Fruit fly (Drosophila melanogaster): ENCODE measurements around the gene dpr19.

dpr19 gene

DNA sequence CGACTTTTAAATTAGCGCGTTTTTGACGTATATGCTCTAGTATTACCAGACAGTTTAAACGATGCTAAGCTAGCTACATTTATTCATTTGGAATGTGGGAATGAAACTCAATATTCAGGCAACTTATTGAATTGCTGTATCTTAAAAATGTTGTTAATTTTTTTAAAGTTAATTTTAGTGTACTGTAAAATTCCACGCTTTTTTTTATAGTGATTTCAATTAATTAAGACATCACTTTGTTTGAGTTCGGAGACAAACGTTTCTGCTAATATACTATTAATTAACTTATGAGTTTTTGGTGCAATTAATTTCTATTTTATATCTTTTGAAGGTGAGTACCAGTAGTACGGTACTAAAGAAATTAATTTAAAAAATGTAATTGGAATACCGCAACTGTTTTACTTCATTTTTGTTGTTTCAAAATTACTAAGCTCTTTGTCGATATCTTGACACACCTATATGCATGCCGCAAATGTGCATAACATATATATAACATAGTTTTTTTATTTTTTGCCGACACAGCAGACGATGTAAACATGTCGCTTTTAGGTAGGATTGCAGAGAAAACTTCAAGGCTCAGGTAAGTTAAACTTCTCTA, 10.3 kb downstream of the dpr19 start, which contains the start of the genes Cdk1 and mRpS7 (continued):
- TF ChIP-seq cato (GFP tag; optimal IDR thresholded peaks at IDR 0.05; ENCODE audit: borderline replicate concordance) (peak; percentile 63), CG9215 (GFP tag; IDR thresholded peaks at IDR 0.05) (no peak), hth (optimal IDR thresholded peaks at IDR 0.05) (no peak), CG18764 (GFP tag; optimal IDR thresholded peaks at IDR 0.05) (no peak), CG16815 (GFP tag; optimal IDR thresholded peaks at IDR 0.05) (peak; percentile 51), ham (GFP tag; IDR thresholded peaks at IDR 0.05) (no peak), caup (GFP tag; optimal IDR thresholded peaks at IDR 0.05; ENCODE audit: severe bottlenecking) (peak; percentile 52), so (GFP tag; IDR thresholded peaks at IDR 0.05) (0 out of 3 replicates have a peak, but pooled peaks have one; percentile 34), danr (GFP tag; IDR thresholded peaks at IDR 0.05) (no peak), NfI (GFP tag; optimal IDR thresholded peaks at IDR 0.05) (peak; percentile 76), Deaf1 (tag; optimal IDR thresholded peaks at IDR 0.05) (peak; percentile 39), Dad (GFP tag; optimal IDR thresholded peaks at IDR 0.05) (peak; percentile 21), lbe (GFP tag; optimal IDR thresholded peaks at IDR 0.05) (no peak), Hr78 (GFP tag; optimal IDR thresholded peaks at IDR 0.05) (no peak), CG8290 (GFP tag; optimal IDR thresholded peaks at IDR 0.05) (peak; percentile 43), CG8290 (tag; optimal IDR thresholded peaks at IDR 0.05) (peak in 1 of 2 experiments; percentile 19), CG32532 (GFP tag; IDR thresholded peaks at IDR 0.05) (peak; percentile 77), Ets97D (GFP tag; optimal IDR thresholded peaks at IDR 0.05) (peak; percentile 31), ac (GFP tag; optimal IDR thresholded peaks at IDR 0.05) (no peak), Doc2 (GFP tag; IDR thresholded peaks at IDR 0.05) (no peak), ato (GFP tag; IDR thresholded peaks at IDR 0.05; ENCODE audit: partially characterized antibody) (no peak), CG4820 (GFP tag; optimal IDR thresholded peaks at IDR 0.05) (peak; percentile 70), CG33213 (GFP tag; optimal IDR thresholded peaks at IDR 0.05) (no peak), croc (GFP tag; conservative IDR thresholded peaks at IDR 0.05) (peak; percentile 57), peb (GFP tag; IDR thresholded peaks at IDR 0.05) (no peak), gro (GFP tag; optimal IDR thresholded peaks at IDR 0.05) (no peak), CG17802 (tag; optimal IDR thresholded peaks at IDR 0.05) (peak; percentile 85), mirr (GFP tag; optimal IDR thresholded peaks at IDR 0.05) (no peak), tna (GFP tag; IDR thresholded peaks at IDR 0.05; ENCODE audit: partially characterized antibody) (no peak), yki (optimal IDR thresholded peaks at IDR 0.05) (no peak), CG42726 (GFP tag; IDR thresholded peaks at IDR 0.05; ENCODE audit: partially characterized antibody) (no peak), CG10274 (GFP tag; optimal IDR thresholded peaks at IDR 0.05) (no peak), CG6791 (GFP tag; IDR thresholded peaks at IDR 0.05; ENCODE audit: partially characterized antibody) (no peak), nau (GFP tag; optimal IDR thresholded peaks at IDR 0.05) (peak; percentile 12), CG11560 (tag; IDR thresholded peaks at IDR 0.05) (no peak), Ptx1 (GFP tag; IDR thresholded peaks at IDR 0.05) (peak; percentile 65), CG7556 (GFP tag; optimal IDR thresholded peaks at IDR 0.05) (peak; percentile 71), CG14441 (GFP tag; IDR thresholded peaks at IDR 0.05) (peak; percentile 74), sens-2 (GFP tag; IDR thresholded peaks at IDR 0.05) (0 out of 2 replicates have a peak, but pooled peaks have one; percentile 20), B-H2 (GFP tag; optimal IDR thresholded peaks at IDR 0.05) (peak; percentile 26), CG31441 (GFP tag; IDR thresholded peaks at IDR 0.05) (peak; percentile 85), CG15601 (tag; optimal IDR thresholded peaks at IDR 0.05) (peak; percentile 75), unc-4 (GFP tag; IDR thresholded peaks at IDR 0.05; ENCODE audit: partially characterized antibody) (no peak), disco-r (GFP tag; optimal IDR thresholded peaks at IDR 0.05) (peak; percentile 18), MTF-1 (GFP tag; optimal IDR thresholded peaks at IDR 0.05; ENCODE audit: borderline replicate concordance) (no peak), z (GFP tag; IDR thresholded peaks at IDR 0.05) (no peak), oc (tag; optimal IDR thresholded peaks at IDR 0.05) (no peak), HLH54F (GFP tag; optimal IDR thresholded peaks at IDR 0.05) (peak; percentile 64), Taf1 (GFP tag; IDR thresholded peaks at IDR 0.05) (0 out of 2 replicates have a peak, but pooled peaks have one; percentile 37), CG9437 (GFP tag; optimal IDR thresholded peaks at IDR 0.05) (peak; percentile 80), Sox102F (GFP tag; optimal IDR thresholded peaks at IDR 0.05) (no peak)
